Worm (Caenorhabditis elegans) whole organism, young adult: Measurements from ENCODE around the gene B0250.5.

ENCODE experiments used
- B0019.2 ChIP-seq: fragments of 200-800 bp; sonication (Bioruptor generic); conservative IDR thresholded peaks from 2 replicates; pipeline ENCODE4 v1.3.6; 2022; ENCODE audit warnings: missing genetic modification reagents, missing genetic modification characterization, missing compliant biosample characterization
- F10E7.11 ChIP-seq: sonication (generic microtip); optimal IDR thresholded peaks from 2 replicates; lab custom pipeline; 2017; ENCODE audit warnings: mild to moderate bottlenecking, missing genetic modification characterization, moderate library complexity, missing compliant biosample characterization
- F22D6.2 ChIP-seq: sonication (generic microtip); optimal IDR thresholded peaks from 2 replicates; lab custom pipeline; 2016; ENCODE audit warnings: mild to moderate bottlenecking, missing genetic modification characterization, missing compliant biosample characterization
- F23B12.7 ChIP-seq: sonication (generic microtip); optimal IDR thresholded peaks from 2 replicates; lab custom pipeline; 2017; ENCODE audit warnings: missing genetic modification characterization, mild to moderate bottlenecking, missing compliant biosample characterization, antibody characterized with exemption, moderate library complexity; ENCODE audit not compliant: insufficient read depth
- F33H1.4 ChIP-seq: fragments of 200-800 bp; sonication (Bioruptor generic); IDR thresholded peaks from 2 replicates; pipeline ENCODE4 v1.3.6; 2022; ENCODE audit warnings: missing genetic modification reagents, missing genetic modification characterization, missing compliant biosample characterization
- F37B4.10 ChIP-seq: fragments of 200-800 bp; sonication (Bioruptor generic); IDR thresholded peaks from 2 replicates; pipeline ENCODE4 v1.3.6; 2022; ENCODE audit warnings: missing genetic modification characterization, missing compliant biosample characterization
- F39B2.1 ChIP-seq: fragments of 200-800 bp; sonication (Bioruptor generic); IDR thresholded peaks from 2 replicates; pipeline ENCODE4 v1.3.6; 2022; ENCODE audit warnings: missing genetic modification reagents, missing genetic modification characterization, missing compliant biosample characterization
- K11D2.4 ChIP-seq: fragments of 200-800 bp; sonication (Bioruptor generic); IDR thresholded peaks from 2 replicates; pipeline ENCODE4 v1.3.6; 2022; ENCODE audit warnings: missing genetic modification reagents, missing genetic modification characterization, missing compliant biosample characterization
- T26A5.8 ChIP-seq: sonication (generic microtip); optimal IDR thresholded peaks from 2 replicates; lab custom pipeline; 2016; ENCODE audit warnings: missing genetic modification characterization, missing compliant biosample characterization
- Y56A3A.18 ChIP-seq: fragments of 200-800 bp; sonication (Bioruptor generic); IDR thresholded peaks from 2 replicates; pipeline ENCODE4 v1.3.6; 2022; ENCODE audit warnings: missing genetic modification reagents, missing genetic modification characterization, missing compliant biosample characterization
- Y67H2A.10 ChIP-seq: fragments of 200-800 bp; sonication (Bioruptor generic); conservative IDR thresholded peaks from 2 replicates; pipeline ENCODE4 v1.3.6; 2022; ENCODE audit warnings: missing genetic modification reagents, missing genetic modification characterization, missing compliant biosample characterization
- Y79H2A.3 ChIP-seq: fragments of 200-800 bp; sonication (Bioruptor generic); conservative IDR thresholded peaks from 2 replicates; pipeline ENCODE4 v1.3.6; 2022; ENCODE audit warnings: missing genetic modification reagents, missing genetic modification characterization, missing compliant biosample characterization
- Y95B8A.8 ChIP-seq: fragments of 200-800 bp; sonication (Bioruptor generic); IDR thresholded peaks from 2 replicates; pipeline ENCODE4 v1.3.6; 2022; ENCODE audit warnings: missing genetic modification reagents, missing genetic modification characterization, missing compliant biosample characterization
- atf-7 ChIP-seq: sonication (generic microtip); optimal IDR thresholded peaks from 2 replicates; lab custom pipeline; 2017; ENCODE audit warnings: mild to moderate bottlenecking, missing genetic modification characterization, missing compliant biosample characterization
- attf-3 ChIP-seq: fragments of 200-800 bp; sonication (Bioruptor generic); conservative IDR thresholded peaks from 2 replicates; pipeline ENCODE4 v1.3.6; 2022; ENCODE audit warnings: missing genetic modification reagents, missing genetic modification characterization, missing compliant biosample characterization
- bed-1 ChIP-seq: fragments of 200-800 bp; sonication (Bioruptor generic); IDR thresholded peaks from 2 replicates; pipeline ENCODE4 v1.3.6; 2022; ENCODE audit warnings: missing genetic modification reagents, missing genetic modification characterization, missing compliant biosample characterization
- bed-2 ChIP-seq: fragments of 200-800 bp; sonication (Bioruptor generic); IDR thresholded peaks from 2 replicates; pipeline ENCODE4 v1.3.6; 2022; ENCODE audit warnings: missing genetic modification reagents, missing genetic modification characterization, missing compliant biosample characterization
- ceh-79 ChIP-seq: sonication (generic microtip); optimal IDR thresholded peaks from 2 replicates; lab custom pipeline; 2017; ENCODE audit warnings: mild to moderate bottlenecking, missing genetic modification characterization, missing compliant biosample characterization
- ceh-91 ChIP-seq: fragments of 200-800 bp; sonication (Bioruptor generic); IDR thresholded peaks from 2 replicates; pipeline ENCODE4 v1.3.6; 2022; ENCODE audit warnings: missing genetic modification reagents, missing genetic modification characterization, missing compliant biosample characterization
- dox-1 ChIP-seq: fragments of 200-800 bp; sonication (Bioruptor generic); IDR thresholded peaks from 2 replicates; pipeline ENCODE4 v1.3.6; 2022; ENCODE audit warnings: missing genetic modification reagents, missing genetic modification characterization, missing compliant biosample characterization
- dpff-1 ChIP-seq: sonication (generic microtip); optimal IDR thresholded peaks from 2 replicates; lab custom pipeline; 2017; ENCODE audit warnings: mild to moderate bottlenecking, missing genetic modification characterization, missing compliant biosample characterization
- dpl-1 ChIP-seq: fragments of 150-350 bp; optimal IDR thresholded peaks from 2 replicates; lab custom pipeline; 2014; ENCODE audit warnings: missing biosample characterization, missing genetic modification reagents, missing genetic modification characterization
- efl-1 ChIP-seq: fragments of 150-350 bp; optimal IDR thresholded peaks from 2 replicates; lab custom pipeline; 2014; ENCODE audit warnings: missing biosample characterization, missing genetic modification reagents, missing genetic modification characterization
- egl-44 ChIP-seq: fragments of 200-800 bp; sonication (Bioruptor generic); IDR thresholded peaks from 2 replicates; pipeline ENCODE4 v1.3.6; 2022; ENCODE audit warnings: missing genetic modification reagents, missing genetic modification characterization, missing compliant biosample characterization
- ekl-4 ChIP-seq: fragments of 200-800 bp; sonication (Bioruptor generic); IDR thresholded peaks from 2 replicates; pipeline ENCODE4 v1.3.6; 2022; ENCODE audit warnings: missing genetic modification reagents, missing genetic modification characterization, missing compliant biosample characterization
- him-1 ChIP-seq: sonication (generic microtip); optimal IDR thresholded peaks from 2 replicates; lab custom pipeline; 2016; ENCODE audit warnings: missing genotype, missing genetic modification reagents, missing genetic modification characterization, missing compliant biosample characterization
- hlh-12 ChIP-seq: sonication (generic microtip); optimal IDR thresholded peaks from 2 replicates; lab custom pipeline; 2016; ENCODE audit warnings: missing genetic modification characterization, missing compliant biosample characterization
- hmg-20 ChIP-seq: fragments of 200-800 bp; sonication (Bioruptor generic); IDR thresholded peaks from 2 replicates; pipeline ENCODE4 v1.3.6; 2022; ENCODE audit warnings: missing genetic modification reagents, missing genetic modification characterization, missing compliant biosample characterization
- hrde-1 ChIP-seq: sonication (generic microtip); optimal IDR thresholded peaks from 2 replicates; lab custom pipeline; 2016; ENCODE audit warnings: missing genetic modification characterization, mild to moderate bottlenecking, missing compliant biosample characterization, moderate library complexity, missing genotype, missing genetic modification reagents, borderline replicate concordance
- let-526 ChIP-seq: fragments of 200-800 bp; sonication (Bioruptor generic); IDR thresholded peaks from 2 replicates; pipeline ENCODE4 v1.3.6; 2022; ENCODE audit warnings: missing genetic modification reagents, missing genetic modification characterization, missing compliant biosample characterization
- madf-10 ChIP-seq: sonication (generic microtip); optimal IDR thresholded peaks from 2 replicates; lab custom pipeline; 2016; ENCODE audit warnings: mild to moderate bottlenecking, missing genetic modification characterization, missing compliant biosample characterization
- madf-6 ChIP-seq: fragments of 200-800 bp; sonication (Bioruptor generic); IDR thresholded peaks from 2 replicates; pipeline ENCODE4 v1.3.6; 2022; ENCODE audit warnings: missing genetic modification reagents, missing genetic modification characterization, missing compliant biosample characterization
- mcd-1 ChIP-seq: fragments of 200-800 bp; sonication (Bioruptor generic); IDR thresholded peaks from 2 replicates; pipeline ENCODE4 v1.3.6; 2022; ENCODE audit warnings: missing genetic modification reagents, missing genetic modification characterization, missing compliant biosample characterization
- mes-4 ChIP-seq: sonication (generic microtip); optimal IDR thresholded peaks from 2 replicates; lab custom pipeline; 2016; ENCODE audit warnings: missing genotype, missing genetic modification characterization, missing compliant biosample characterization
- nfya-1 ChIP-seq: sonication (generic microtip); optimal IDR thresholded peaks from 2 replicates; lab custom pipeline; 2017; ENCODE audit warnings: antibody characterized with exemption, missing compliant biosample characterization, missing genetic modification characterization, borderline replicate concordance; ENCODE audit not compliant: insufficient read depth
- nhr-27 ChIP-seq: fragments of 200-800 bp; sonication (Bioruptor generic); optimal IDR thresholded peaks from 2 replicates; lab custom pipeline; 2018; ENCODE audit warnings: mild to moderate bottlenecking, missing genetic modification characterization, moderate library complexity, missing compliant biosample characterization
- nhr-80 ChIP-seq: sonication (generic microtip); optimal IDR thresholded peaks from 2 replicates; lab custom pipeline; 2016; ENCODE audit warnings: missing genetic modification characterization, missing compliant biosample characterization
- pbrm-1 ChIP-seq: fragments of 200-800 bp; sonication (Bioruptor generic); IDR thresholded peaks from 2 replicates; pipeline ENCODE4 v1.3.6; 2022; ENCODE audit warnings: missing genetic modification reagents, missing genetic modification characterization, missing compliant biosample characterization
- pha-4 ChIP-seq: fragments of 150-350 bp; sonication (generic microtip); optimal IDR thresholded peaks from 2 replicates; lab custom pipeline; 2014; ENCODE audit warnings: missing biosample characterization, missing genetic modification reagents, missing genetic modification characterization
- rec-8 ChIP-seq, 2 experiments: sonication (generic microtip); optimal IDR thresholded peaks; 2 replicates each; lab custom pipeline; 2016; ENCODE audit warnings: mild to moderate bottlenecking in 2 of 2, missing genetic modification characterization in 2 of 2, missing genetic modification reagents in 2 of 2, missing genotype in 2 of 2, missing biosample characterization in 1 of 2, missing compliant biosample characterization in 1 of 2, moderate library complexity in 1 of 2
- repo-1 ChIP-seq: sonication (generic microtip); optimal IDR thresholded peaks from 2 replicates; lab custom pipeline; 2017; ENCODE audit warnings: mild to moderate bottlenecking, missing genetic modification characterization, missing compliant biosample characterization
- snpc-1.3 ChIP-seq: sonication (generic microtip); optimal IDR thresholded peaks from 2 replicates; lab custom pipeline; 2017; ENCODE audit warnings: missing genetic modification characterization, mild to moderate bottlenecking, missing compliant biosample characterization, antibody characterized with exemption, moderate library complexity, missing genotype, missing genetic modification reagents; ENCODE audit not compliant: insufficient read depth
- tbp1 ChIP-seq: fragments of 200-800 bp; sonication (Bioruptor generic); optimal IDR thresholded peaks from 2 replicates; lab custom pipeline; 2018; ENCODE audit warnings: mild to moderate bottlenecking, missing genetic modification characterization, missing compliant biosample characterization
- unc-130 ChIP-seq: sonication (generic microtip); optimal IDR thresholded peaks from 2 replicates; lab custom pipeline; 2016; ENCODE audit warnings: missing genetic modification reagents, missing genetic modification characterization, missing compliant biosample characterization
- unc-62 ChIP-seq: fragments of 150-350 bp; optimal IDR thresholded peaks from 2 replicates; lab custom pipeline; 2014; ENCODE audit warnings: missing biosample characterization, missing genetic modification reagents, missing genetic modification characterization
- zfh-2 ChIP-seq: fragments of 200-800 bp; sonication (Bioruptor generic); conservative IDR thresholded peaks from 2 replicates; pipeline ENCODE4 v1.3.6; 2022; ENCODE audit warnings: missing genetic modification reagents, missing genetic modification characterization, missing compliant biosample characterization
- ztf-18 ChIP-seq: sonication (generic microtip); optimal IDR thresholded peaks from 2 replicates; lab custom pipeline; 2016; ENCODE audit warnings: missing genotype, mild to moderate bottlenecking, missing genetic modification characterization, missing compliant biosample characterization

B0250.5 gene

ce11 chrV:20480227-20480626 lies 13.5 kb upstream of the B0250.5 start:
- TF ChIP-seq madf-6 (GFP tag; lab: Robert Waterston, UW) = peak; percentile 50

ce11 chrV:20480790-20481189 lies 12.9 kb upstream of the B0250.5 start:
- no peak for TF ChIP-seq hrde-1 (tag; lab: Kevin White, UChicago)
- no peak for TF ChIP-seq pha-4 (tag; lab: Kevin White, UChicago)
- TF ChIP-seq atf-7 (tag; lab: Kevin White, UChicago) = no peak
- no peak for TF ChIP-seq snpc-1.3 (tag; lab: Kevin White, UChicago)
- no peak for TF ChIP-seq rec-8 (tag; optimal IDR thresholded peaks at IDR 0.05; lab: Kevin White, UChicago)
- no peak for TF ChIP-seq tbp1 (GFP tag; lab: Kevin White, UChicago)
- TF ChIP-seq dpl-1 (GFP tag; lab: Kevin White, UChicago) = no peak
- peak; percentile 66; the same call in 1 of the 2 replicates for TF ChIP-seq egl-44 (GFP tag; lab: Robert Waterston, UW)
- TF ChIP-seq mcd-1 (GFP tag; lab: Robert Waterston, UW) = peak; percentile 46; the same call in 1 of the 2 replicates
- no peak for TF ChIP-seq hmg-20 (GFP tag; lab: Robert Waterston, UW)
- TF ChIP-seq ceh-79 (tag; lab: Kevin White, UChicago) = no peak
- no peak for TF ChIP-seq Y95B8A.8
- peak; percentile 83 for TF ChIP-seq ekl-4
- TF ChIP-seq dox-1 = 0 out of 2 replicates have a peak, but pooled peaks have one; percentile 7
- TF ChIP-seq F23B12.7 (tag; lab: Kevin White, UChicago) = no peak
- no peak for TF ChIP-seq K11D2.4 (GFP tag; lab: Robert Waterston, UW)
- TF ChIP-seq bed-1 (GFP tag; lab: Robert Waterston, UW) = no peak
- TF ChIP-seq F37B4.10 (GFP tag; lab: Robert Waterston, UW) = no peak
- no peak for TF ChIP-seq ztf-18 (tag; lab: Kevin White, UChicago)
- no peak for TF ChIP-seq nhr-80 (tag; lab: Kevin White, UChicago)
- peak; percentile 59; the same call in 1 of the 2 replicates for TF ChIP-seq pbrm-1 (GFP tag; lab: Robert Waterston, UW)
- no peak for TF ChIP-seq T26A5.8
- no peak for TF ChIP-seq madf-10
- TF ChIP-seq nhr-27 (tag; lab: Kevin White, UChicago) = no peak
- TF ChIP-seq dpff-1 (tag; lab: Kevin White, UChicago) = no peak
- TF ChIP-seq F10E7.11 = no peak
- peak; percentile 13; the same call in 1 of the 2 replicates for TF ChIP-seq F39B2.1 (GFP tag; lab: Robert Waterston, UW)
- no peak for TF ChIP-seq Y79H2A.3 (GFP tag; lab: Robert Waterston, UW)
- no peak for TF ChIP-seq efl-1 (GFP tag; lab: Kevin White, UChicago)
- TF ChIP-seq F33H1.4 (GFP tag; lab: Robert Waterston, UW) = peak; percentile 43
- no peak for TF ChIP-seq zfh-2 (GFP tag; lab: Robert Waterston, UW)
- no peak for TF ChIP-seq Y67H2A.10 (GFP tag; lab: Robert Waterston, UW)
- TF ChIP-seq let-526 (GFP tag; lab: Robert Waterston, UW) = no peak
- no peak for TF ChIP-seq F22D6.2 (tag; lab: Kevin White, UChicago)
- TF ChIP-seq mes-4 (tag; lab: Kevin White, UChicago) = no peak
- TF ChIP-seq bed-2 (GFP tag; lab: Robert Waterston, UW) = no peak
- TF ChIP-seq him-1 (tag; lab: Kevin White, UChicago) = no peak
- no peak for TF ChIP-seq unc-130 (GFP tag; lab: Kevin White, UChicago)
- TF ChIP-seq nfya-1 (tag; lab: Kevin White, UChicago) = no peak
- TF ChIP-seq madf-6 (GFP tag; lab: Robert Waterston, UW) = peak; percentile 74
- no peak for TF ChIP-seq ceh-91 (GFP tag; lab: Robert Waterston, UW)
- TF ChIP-seq hlh-12 (tag; lab: Kevin White, UChicago) = no peak
- TF ChIP-seq repo-1 (tag; lab: Kevin White, UChicago) = no peak
- no peak for TF ChIP-seq Y56A3A.18 (GFP tag; lab: Robert Waterston, UW)
- 0 out of 2 replicates have a peak, but pooled peaks have one; percentile 11 for TF ChIP-seq B0019.2 (GFP tag; lab: Robert Waterston, UW)
- no peak for TF ChIP-seq unc-62 (GFP tag; lab: Kevin White, UChicago)
- TF ChIP-seq attf-3 (GFP tag; lab: Robert Waterston, UW) = no peak
